Fruit fly (Drosophila melanogaster) whole organism, prepupa: Measurements from ENCODE around the gene Klp68D.

Source experiments
- Blimp-1 ChIP-seq: fragments of 200-800 bp; sonication (Bioruptor generic); optimal IDR thresholded peaks from 3 replicates; lab custom pipeline; 2017; ENCODE audit warnings: missing biosample characterization, missing genetic modification characterization, mild to moderate bottlenecking, moderate library complexity, missing genetic modification reagents
- CG10669 ChIP-seq: fragments of 200-800 bp; sonication (Bioruptor generic); optimal IDR thresholded peaks from 3 replicates; lab custom pipeline; 2018; ENCODE audit warnings: missing biosample characterization, mild to moderate bottlenecking, missing genetic modification characterization, moderate library complexity
- CG11294 ChIP-seq: fragments of 200-800 bp; sonication (Bioruptor generic); IDR thresholded peaks from 2 replicates; pipeline ENCODE4 v1.3.6; 2022; ENCODE audit warnings: missing biosample characterization, missing genetic modification characterization
- CG11762 ChIP-seq: fragments of 200-800 bp; sonication (Bioruptor generic); optimal IDR thresholded peaks from 3 replicates; lab custom pipeline; 2016; ENCODE audit warnings: missing biosample characterization, missing genetic modification characterization; ENCODE audit not compliant: insufficient read depth
- CG15336 ChIP-seq: fragments of 200-800 bp; sonication (Bioruptor generic); IDR thresholded peaks from 2 replicates; pipeline ENCODE4 v1.3.6; 2022; ENCODE audit warnings: missing biosample characterization, missing genetic modification characterization
- CG1621 ChIP-seq: fragments of 200-800 bp; sonication (Bioruptor generic); optimal IDR thresholded peaks from 3 replicates; lab custom pipeline; 2018; ENCODE audit warnings: missing biosample characterization, mild to moderate bottlenecking, missing genetic modification characterization
- CG16779 ChIP-seq: fragments of 200-800 bp; sonication (Bioruptor generic); optimal IDR thresholded peaks from 3 replicates; lab custom pipeline; 2017; ENCODE audit warnings: missing biosample characterization, mild to moderate bottlenecking, missing genetic modification characterization
- CG3032 ChIP-seq: fragments of 200-800 bp; optimal IDR thresholded peaks from 2 replicates; lab custom pipeline; 2019; ENCODE audit warnings: missing biosample characterization, mild to moderate bottlenecking, missing genetic modification characterization, moderate library complexity
- CG31627 ChIP-seq: fragments of 200-800 bp; sonication (Bioruptor generic); optimal IDR thresholded peaks from 3 replicates; lab custom pipeline; 2016; ENCODE audit warnings: missing biosample characterization, missing genetic modification characterization
- CG32006 ChIP-seq: fragments of 200-800 bp; sonication (Bioruptor generic); optimal IDR thresholded peaks from 3 replicates; lab custom pipeline; 2017; ENCODE audit warnings: missing biosample characterization, mild to moderate bottlenecking, missing genetic modification characterization
- CG34406 ChIP-seq: fragments of 200-800 bp; sonication (Bioruptor generic); optimal IDR thresholded peaks from 3 replicates; lab custom pipeline; 2016; ENCODE audit warnings: missing biosample characterization, missing genetic modification characterization
- CG4318 ChIP-seq: fragments of 200-800 bp; sonication (Bioruptor generic); optimal IDR thresholded peaks from 3 replicates; lab custom pipeline; 2017; ENCODE audit warnings: missing biosample characterization, mild to moderate bottlenecking, missing genetic modification characterization
- CG6163 ChIP-seq: fragments of 200-800 bp; sonication (Bioruptor generic); IDR thresholded peaks from 3 replicates; pipeline ENCODE4 v1.3.6; 2022; ENCODE audit warnings: missing biosample characterization, missing genetic modification characterization
- CG6276 ChIP-seq: fragments of 200-800 bp; sonication (Bioruptor generic); optimal IDR thresholded peaks from 2 replicates; lab custom pipeline; 2017; ENCODE audit warnings: missing biosample characterization, mild to moderate bottlenecking, missing genetic modification characterization
- CG6808 ChIP-seq: fragments of 200-800 bp; sonication (Bioruptor generic); optimal IDR thresholded peaks from 3 replicates; lab custom pipeline; 2017; ENCODE audit warnings: missing biosample characterization, missing genetic modification characterization, mild to moderate bottlenecking, moderate library complexity, missing genetic modification reagents
- CG6854 ChIP-seq: fragments of 200-800 bp; sonication (Bioruptor generic); optimal IDR thresholded peaks from 2 replicates; lab custom pipeline; 2017; ENCODE audit warnings: missing biosample characterization, mild to moderate bottlenecking, missing genetic modification characterization
- CG8119 ChIP-seq: fragments of 200-800 bp; sonication (Bioruptor generic); IDR thresholded peaks from 3 replicates; pipeline ENCODE4 v1.3.6; 2022; ENCODE audit warnings: missing biosample characterization, missing genetic modification characterization
- CG8632 ChIP-seq: fragments of 200-800 bp; sonication (Bioruptor generic); optimal IDR thresholded peaks from 3 replicates; lab custom pipeline; 2016; ENCODE audit warnings: missing biosample characterization, missing genetic modification characterization
- CG9139 ChIP-seq: fragments of 200-800 bp; sonication (Bioruptor generic); optimal IDR thresholded peaks from 3 replicates; lab custom pipeline; 2017; ENCODE audit warnings: missing biosample characterization, mild to moderate bottlenecking, missing genetic modification characterization
- Eip78C ChIP-seq: fragments of 200-800 bp; sonication (Bioruptor generic); peaks from one replicate; lab custom pipeline; 2016; ENCODE audit warnings: missing biosample characterization, missing genetic modification characterization
- Eip93F ChIP-seq: fragments of 200-800 bp; sonication (Bioruptor generic); optimal IDR thresholded peaks from 2 replicates; lab custom pipeline; 2016; ENCODE audit warnings: missing biosample characterization, mild to moderate bottlenecking, missing genetic modification characterization
- Ets21C ChIP-seq: fragments of 200-800 bp; sonication (Bioruptor generic); optimal IDR thresholded peaks from 3 replicates; lab custom pipeline; 2016; ENCODE audit warnings: missing biosample characterization, missing genetic modification characterization
- Gug ChIP-seq: fragments of 200-800 bp; sonication (Bioruptor generic); IDR thresholded peaks from 2 replicates; pipeline ENCODE4 v1.3.6; 2022; ENCODE audit warnings: missing biosample characterization, missing genetic modification characterization
- Hr38 ChIP-seq: sonication (Bioruptor generic); optimal IDR thresholded peaks from 2 replicates; lab custom pipeline; 2016; ENCODE audit warnings: missing biosample characterization, missing genetic modification characterization
- Hr39 ChIP-seq: fragments of 200-800 bp; sonication (Bioruptor generic); optimal IDR thresholded peaks from 2 replicates; lab custom pipeline; 2016; ENCODE audit warnings: missing biosample characterization, missing genetic modification characterization
- Hr4 ChIP-seq: fragments of 200-800 bp; sonication (Bioruptor generic); optimal IDR thresholded peaks from 3 replicates; lab custom pipeline; 2016; ENCODE audit warnings: missing biosample characterization, missing genetic modification characterization
- OdsH ChIP-seq: fragments of 200-800 bp; sonication (Bioruptor generic); optimal IDR thresholded peaks from 3 replicates; lab custom pipeline; 2016; ENCODE audit warnings: missing biosample characterization, missing genetic modification characterization
- Smox ChIP-seq: fragments of 200-800 bp; sonication (Bioruptor generic); optimal IDR thresholded peaks from 3 replicates; lab custom pipeline; 2016; ENCODE audit warnings: missing biosample characterization, missing genetic modification characterization
- Sox102F ChIP-seq: fragments of 200-800 bp; sonication (Bioruptor generic); optimal IDR thresholded peaks from 2 replicates; lab custom pipeline; 2016; ENCODE audit warnings: missing biosample characterization, mild to moderate bottlenecking, missing genetic modification characterization
- Sox14 ChIP-seq: fragments of 200-800 bp; sonication (Bioruptor generic); optimal IDR thresholded peaks from 3 replicates; lab custom pipeline; 2016; ENCODE audit warnings: missing biosample characterization, missing genetic modification characterization
- achi ChIP-seq: fragments of 200-800 bp; sonication (Bioruptor generic); optimal IDR thresholded peaks from 3 replicates; lab custom pipeline; 2016; ENCODE audit warnings: missing biosample characterization, missing genetic modification characterization
- cyc ChIP-seq: fragments of 200-800 bp; sonication (Bioruptor generic); optimal IDR thresholded peaks from 3 replicates; lab custom pipeline; 2016; ENCODE audit warnings: missing biosample characterization, missing genetic modification characterization
- dsx ChIP-seq: fragments of 200-800 bp; optimal IDR thresholded peaks from 3 replicates; lab custom pipeline; 2019; ENCODE audit warnings: missing biosample characterization, mild to moderate bottlenecking, missing genetic modification characterization, moderate library complexity; ENCODE audit not compliant: poor library complexity, severe bottlenecking
- eg ChIP-seq: fragments of 200-800 bp; sonication (Bioruptor generic); IDR thresholded peaks from 3 replicates; pipeline ENCODE4 v1.3.6; 2022; ENCODE audit warnings: missing biosample characterization, missing genetic modification characterization
- esn ChIP-seq: fragments of 200-800 bp; sonication (Bioruptor generic); optimal IDR thresholded peaks from 2 replicates; lab custom pipeline; 2016; ENCODE audit warnings: missing biosample characterization, mild to moderate bottlenecking, missing genetic modification characterization, moderate library complexity
- fkh ChIP-seq: fragments of 200-800 bp; sonication (Bioruptor generic); optimal IDR thresholded peaks from 3 replicates; lab custom pipeline; 2017; ENCODE audit warnings: missing biosample characterization, mild to moderate bottlenecking, missing genetic modification characterization, moderate library complexity
- lz ChIP-seq: fragments of 200-800 bp; sonication (Bioruptor generic); optimal IDR thresholded peaks from 3 replicates; lab custom pipeline; 2016; ENCODE audit warnings: missing biosample characterization, missing genetic modification characterization
- pdm3 ChIP-seq: fragments of 200-800 bp; sonication (Bioruptor generic); optimal IDR thresholded peaks from 3 replicates; lab custom pipeline; 2016; ENCODE audit warnings: missing biosample characterization, missing genetic modification characterization
- salr ChIP-seq, 2 experiments: fragments of 200-800 bp; sonication (Bioruptor generic); optimal IDR thresholded peaks; 3 replicates each; lab custom pipeline; 2016 to 2018; ENCODE audit warnings: missing biosample characterization in 2 of 2, missing genetic modification characterization in 2 of 2, mild to moderate bottlenecking in 1 of 2
- spab ChIP-seq: fragments of 200-800 bp; sonication (Bioruptor generic); optimal IDR thresholded peaks from 2 replicates; lab custom pipeline; 2017; ENCODE audit warnings: missing biosample characterization, mild to moderate bottlenecking, missing genetic modification characterization, missing genetic modification reagents
- ss ChIP-seq, 2 experiments: fragments of 200-800 bp; sonication (Bioruptor generic); optimal IDR thresholded peaks; 2 replicates in 1 of 2; 3 replicates in 1 of 2; lab custom pipeline; 2017 to 2018; ENCODE audit warnings: mild to moderate bottlenecking in 2 of 2, missing biosample characterization in 2 of 2, missing genetic modification characterization in 2 of 2, moderate library complexity in 1 of 2
- topi ChIP-seq: fragments of 200-800 bp; sonication (Bioruptor generic); optimal IDR thresholded peaks from 3 replicates; lab custom pipeline; 2016; ENCODE audit warnings: missing biosample characterization, missing genetic modification characterization

The Klp68D gene

dm6 chr3L:11832360-11833295 is 37.2 kb downstream of the Klp68D start:
- TF ChIP-seq CG6163 (GFP tag; lab: Robert Waterston, UW) = no peak
- TF ChIP-seq Ets21C (GFP tag; lab: Kevin White, UChicago) = no peak
- TF ChIP-seq Sox102F = no peak
- no peak for TF ChIP-seq CG16779
- no peak for TF ChIP-seq OdsH (GFP tag; lab: Kevin White, UChicago)
- no peak for TF ChIP-seq fkh
- TF ChIP-seq salr (GFP tag; optimal IDR thresholded peaks at IDR 0.05; lab: Kevin White, UChicago) = no peak
- peak; percentile 61 for TF ChIP-seq Eip78C
- no peak for TF ChIP-seq CG31627 (GFP tag; lab: Kevin White, UChicago)
- no peak for TF ChIP-seq Gug (GFP tag; lab: Robert Waterston, UW)
- no peak for TF ChIP-seq CG10669 (GFP tag; lab: Kevin White, UChicago)
- no peak for TF ChIP-seq CG8632 (GFP tag; lab: Kevin White, UChicago)
- peak; percentile 80 for TF ChIP-seq CG1621 (tag; lab: Kevin White, UChicago)
- no peak for TF ChIP-seq spab
- TF ChIP-seq CG15336 (GFP tag; lab: Robert Waterston, UW) = no peak

- no peak for TF ChIP-seq CG1621 (tag; lab: Kevin White, UChicago)
- TF ChIP-seq CG4318 (GFP tag; lab: Kevin White, UChicago) = no peak
- no peak for TF ChIP-seq Hr4 (GFP tag; lab: Kevin White, UChicago)
- TF ChIP-seq CG8632 (GFP tag; lab: Kevin White, UChicago) = no peak
- peak; percentile 0 for TF ChIP-seq achi (GFP tag; lab: Kevin White, UChicago)
- TF ChIP-seq CG32006 (GFP tag; lab: Kevin White, UChicago) = no peak
- no peak for TF ChIP-seq Eip93F
- TF ChIP-seq CG6808 (GFP tag; lab: Kevin White, UChicago) = no peak
- peak; percentile 67 for TF ChIP-seq fkh
- no peak for TF ChIP-seq dsx
- TF ChIP-seq CG11294 = no peak
- no peak for TF ChIP-seq Hr38
- TF ChIP-seq topi (GFP tag; lab: Kevin White, UChicago) = no peak
- no peak for TF ChIP-seq ss (GFP tag; optimal IDR thresholded peaks at IDR 0.05; lab: Kevin White, UChicago)
- no peak for TF ChIP-seq CG34406 (GFP tag; lab: Kevin White, UChicago)
- no peak for TF ChIP-seq CG11762 (GFP tag; lab: Kevin White, UChicago)
- no peak for TF ChIP-seq CG10669 (GFP tag; lab: Kevin White, UChicago)
- no peak for TF ChIP-seq CG8119 (GFP tag; lab: Robert Waterston, UW)
- peak; percentile 29 for TF ChIP-seq Blimp-1 (GFP tag; lab: Kevin White, UChicago)
- TF ChIP-seq Eip78C = peak; percentile 68
- TF ChIP-seq lz (GFP tag; lab: Kevin White, UChicago) = peak; percentile 20
- peak; percentile 32 for TF ChIP-seq Sox14 (GFP tag; lab: Kevin White, UChicago)
- no peak for TF ChIP-seq esn (GFP tag; lab: Kevin White, UChicago)
- TF ChIP-seq CG9139 (GFP tag; lab: Kevin White, UChicago) = no peak
- TF ChIP-seq, all 60 proteins: peak for 6
Observed at dm6 chr3L:11833296-11833717, 37.9 kb downstream of the Klp68D start, which contains the start of gene CycA. Gene CycA, minus strand, starts transcription at chr3L:11833578.

DNA sequence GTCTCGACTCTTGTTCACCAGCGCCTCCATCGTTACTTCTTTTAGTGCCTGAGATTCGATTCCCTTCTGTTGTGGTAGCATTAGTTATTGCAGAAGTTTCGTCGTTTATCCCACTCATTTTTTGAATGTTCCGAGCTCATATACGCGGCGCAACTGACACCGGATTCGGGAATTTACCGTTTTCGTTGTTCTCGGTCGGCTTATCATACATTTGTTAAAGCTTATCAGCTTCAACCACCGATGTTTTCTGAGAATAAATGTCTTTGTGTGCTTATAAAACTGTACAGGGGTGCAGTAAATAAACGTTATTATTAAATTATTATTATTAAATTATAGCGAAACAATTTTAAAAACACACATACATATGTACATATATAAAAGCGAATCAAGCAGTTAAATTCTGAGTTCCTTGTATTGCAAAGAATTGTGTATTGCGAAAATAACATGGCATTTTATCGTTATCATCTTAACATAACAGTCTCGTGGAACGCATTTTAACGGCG is 41.2 kb downstream of the Klp68D start, which contains the start of gene CG43064:
Gene CG43064 (minus strand): TSS at position 147 of the 503 bp plus-strand sequence.
- no peak for TF ChIP-seq CG8119 (GFP tag; lab: Robert Waterston, UW)
- TF ChIP-seq CG4318 (GFP tag; lab: Kevin White, UChicago) = no peak
- TF ChIP-seq Smox (GFP tag; lab: Kevin White, UChicago) = no peak
- no peak for TF ChIP-seq Hr39
- TF ChIP-seq Ets21C (GFP tag; lab: Kevin White, UChicago) = no peak
- TF ChIP-seq pdm3 (GFP tag; lab: Kevin White, UChicago) = no peak
- no peak for TF ChIP-seq CG6854 (GFP tag; lab: Kevin White, UChicago)
- TF ChIP-seq cyc = no peak
- TF ChIP-seq Blimp-1 (GFP tag; lab: Kevin White, UChicago) = no peak
- no peak for TF ChIP-seq eg
- TF ChIP-seq CG3032 (tag; lab: Kevin White, UChicago) = no peak
- no peak for TF ChIP-seq CG6276 (GFP tag; lab: Kevin White, UChicago)
- no peak for TF ChIP-seq CG16779
